Fruit fly (Drosophila melanogaster): Measurements from ENCODE around the gene Meltrin.

Gene Meltrin

DNA sequence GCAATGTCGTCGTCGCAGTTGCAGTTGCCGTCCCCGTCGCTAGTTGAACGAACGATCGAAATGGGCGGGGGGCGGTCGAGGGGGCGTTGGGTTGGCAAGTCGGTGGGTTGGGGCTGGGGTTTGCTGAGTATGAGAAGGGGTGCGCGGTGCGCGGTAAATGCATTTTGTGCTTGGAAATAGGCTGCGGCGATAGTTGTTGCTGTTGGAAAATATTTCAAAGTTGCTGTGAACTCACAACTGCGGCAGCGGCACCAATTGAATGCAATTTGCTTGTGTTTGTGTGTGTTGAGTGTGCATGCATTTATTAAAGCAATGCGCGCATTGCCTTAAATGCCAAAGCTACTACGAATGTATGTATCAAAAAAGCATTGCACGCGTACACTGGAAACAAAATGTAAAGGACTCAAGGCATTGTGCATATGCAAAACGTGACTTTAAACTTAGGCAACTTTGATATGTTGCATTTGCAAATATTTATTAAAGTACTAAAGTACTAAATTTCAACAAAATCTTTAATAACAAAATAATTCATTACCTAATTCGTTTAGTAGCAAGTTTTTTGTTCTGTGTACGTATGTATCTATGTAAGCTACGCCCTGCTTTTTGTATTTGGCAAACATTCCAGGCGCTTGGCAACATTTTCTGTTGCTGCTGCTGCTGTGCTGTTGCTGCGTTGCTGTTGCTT is 18.0 kb upstream of the Meltrin start (continued):
- TF ChIP-seq CG8281 (tag; optimal IDR thresholded peaks at IDR 0.05) (no peak), row (GFP tag; IDR thresholded peaks at IDR 0.05) (0 out of 3 replicates have a peak, but pooled peaks have one; percentile 26), yki (optimal IDR thresholded peaks at IDR 0.05) (no peak), al (GFP tag; IDR thresholded peaks at IDR 0.05) (no peak), Dek (tag; optimal IDR thresholded peaks at IDR 0.05) (no peak), Fer1 (GFP tag; optimal IDR thresholded peaks at IDR 0.05) (no peak), repo (GFP tag; optimal IDR thresholded peaks at IDR 0.05) (no peak), Tbp (GFP tag; optimal IDR thresholded peaks at IDR 0.05) (no peak), cato (GFP tag; optimal IDR thresholded peaks at IDR 0.05; ENCODE audit: borderline replicate concordance) (no peak), sisA (GFP tag; IDR thresholded peaks at IDR 0.05) (peak; percentile 63), ind (GFP tag; optimal IDR thresholded peaks at IDR 0.05) (no peak), dan (GFP tag; IDR thresholded peaks at IDR 0.05) (no peak), CG32767 (GFP tag; IDR thresholded peaks at IDR 0.05) (peak; percentile 51; the same call in 1 of the 2 replicates), CG34376 (GFP tag; optimal IDR thresholded peaks at IDR 0.05) (no peak), CG18599 (GFP tag; optimal IDR thresholded peaks at IDR 0.05) (no peak), Mrtf (GFP tag; IDR thresholded peaks at IDR 0.05) (no peak), sima (GFP tag; optimal IDR thresholded peaks at IDR 0.05) (no peak), cg (GFP tag; optimal IDR thresholded peaks at IDR 0.05) (peak; percentile 47), MTF-1 (GFP tag; optimal IDR thresholded peaks at IDR 0.05; ENCODE audit: borderline replicate concordance) (no peak), otp (GFP tag; IDR thresholded peaks at IDR 0.05) (0 out of 3 replicates have a peak, but pooled peaks have one; percentile 19), CG11085 (GFP tag; IDR thresholded peaks at IDR 0.05) (no peak), Ada2b (GFP tag; IDR thresholded peaks at IDR 0.05) (no peak), CG16815 (GFP tag; optimal IDR thresholded peaks at IDR 0.05) (peak; percentile 9), CG1603 (tag; optimal IDR thresholded peaks at IDR 0.05) (peak; percentile 77), knrl (GFP tag; IDR thresholded peaks at IDR 0.05; ENCODE audit: partially characterized antibody) (no peak), MBD-R2 (GFP tag; IDR thresholded peaks at IDR 0.05) (no peak), ase (GFP tag; IDR thresholded peaks at IDR 0.05) (no peak), CG7745 (tag; optimal IDR thresholded peaks at IDR 0.05) (no peak), Hr78 (GFP tag; optimal IDR thresholded peaks at IDR 0.05) (no peak), mirr (GFP tag; optimal IDR thresholded peaks at IDR 0.05) (no peak), Med (GFP tag) (peak; percentile 84), ftz-f1 (GFP tag; optimal IDR thresholded peaks at IDR 0.05) (no peak), kay (GFP tag; optimal IDR thresholded peaks at IDR 0.05) (no peak), wor (GFP tag; IDR thresholded peaks at IDR 0.05) (no peak), E2f2 (GFP tag; IDR thresholded peaks at IDR 0.05) (no peak), CG34422 (GFP tag; IDR thresholded peaks at IDR 0.05) (no peak), lab (GFP tag; optimal IDR thresholded peaks at IDR 0.05) (peak; percentile 5), Sry-β (GFP tag; optimal IDR thresholded peaks at IDR 0.05) (no peak), h (optimal IDR thresholded peaks at IDR 0.05) (no peak), CG4820 (GFP tag; optimal IDR thresholded peaks at IDR 0.05) (peak; percentile 34), vnd (GFP tag; IDR thresholded peaks at IDR 0.05; ENCODE audit: partially characterized antibody) (no peak), CG4360 (GFP tag; IDR thresholded peaks at IDR 0.05) (no peak; the same call in 1 of the 2 replicates), nom (GFP tag; optimal IDR thresholded peaks at IDR 0.05) (peak; percentile 34), CG18764 (GFP tag; optimal IDR thresholded peaks at IDR 0.05) (no peak), CG10431 (GFP tag; optimal IDR thresholded peaks at IDR 0.05) (peak; percentile 30), CG3407 (GFP tag; optimal IDR thresholded peaks at IDR 0.05) (peak; percentile 29), zf30C (GFP tag; optimal IDR thresholded peaks at IDR 0.05) (no peak), BEAF-32 (GFP tag; optimal IDR thresholded peaks at IDR 0.05) (no peak), CG1024 (GFP tag; IDR thresholded peaks at IDR 0.05) (no peak), CG18011 (GFP tag; optimal IDR thresholded peaks at IDR 0.05) (no peak)

Data from whole organism, embryonic.